Fruit fly (Drosophila melanogaster) whole organism, embryonic: ENCODE data around the gene tst.

Source experiments
- Antp ChIP-seq: fragments of 200-800 bp; sonication (Bioruptor generic); optimal IDR thresholded peaks from 3 replicates; lab custom pipeline; 2016; ENCODE audit warnings: missing biosample characterization, missing genetic modification characterization
- Blimp-1 ChIP-seq: fragments of 200-800 bp; sonication (Bioruptor generic); optimal IDR thresholded peaks from 3 replicates; lab custom pipeline; 2018; ENCODE audit warnings: missing biosample characterization, missing genetic modification characterization, mild to moderate bottlenecking, moderate library complexity, missing genetic modification reagents
- CG11247 ChIP-seq: fragments of 200-800 bp; sonication (Bioruptor generic); IDR thresholded peaks from 2 replicates; pipeline ENCODE4 v1.3.6; 2022; ENCODE audit warnings: missing biosample characterization, missing genetic modification characterization
- CG11560 ChIP-seq: fragments of 200-800 bp; sonication (Bioruptor generic); IDR thresholded peaks from 3 replicates; pipeline ENCODE4 v1.3.6; 2022; ENCODE audit warnings: missing biosample characterization, missing genetic modification characterization
- CG11695 ChIP-seq: fragments of 200-800 bp; sonication (Bioruptor generic); IDR thresholded peaks from 3 replicates; pipeline ENCODE4 v1.3.6; 2022; ENCODE audit warnings: missing biosample characterization, missing genetic modification characterization
- CG1233 ChIP-seq: fragments of 200-800 bp; sonication (Bioruptor generic); optimal IDR thresholded peaks from 4 replicates; lab custom pipeline; 2018; ENCODE audit warnings: missing biosample characterization, mild to moderate bottlenecking, missing genetic modification characterization
- CG12391 ChIP-seq: fragments of 200-800 bp; sonication (Bioruptor generic); optimal IDR thresholded peaks from 3 replicates; lab custom pipeline; 2018; ENCODE audit warnings: missing biosample characterization, mild to moderate bottlenecking, missing genetic modification characterization, moderate library complexity
- CG12659 ChIP-seq: fragments of 200-800 bp; sonication (Bioruptor generic); optimal IDR thresholded peaks from 3 replicates; lab custom pipeline; 2017; ENCODE audit warnings: mild to moderate bottlenecking, missing biosample characterization, missing genetic modification reagents, missing genetic modification characterization
- CG14710 ChIP-seq: fragments of 200-800 bp; sonication (Bioruptor generic); optimal IDR thresholded peaks from 3 replicates; lab custom pipeline; 2019; ENCODE audit warnings: missing biosample characterization, mild to moderate bottlenecking, missing genetic modification characterization, moderate library complexity
- CG15269 ChIP-seq: fragments of 200-800 bp; sonication (Bioruptor generic); optimal IDR thresholded peaks from 2 replicates; lab custom pipeline; 2018; ENCODE audit warnings: missing biosample characterization, mild to moderate bottlenecking, missing genetic modification characterization, moderate library complexity
- CG15601 ChIP-seq: fragments of 200-800 bp; sonication (Bioruptor generic); optimal IDR thresholded peaks from 3 replicates; lab custom pipeline; 2019; ENCODE audit warnings: missing biosample characterization, mild to moderate bottlenecking, missing genetic modification characterization, moderate library complexity
- CG17328 ChIP-seq: fragments of 200-800 bp; sonication (Bioruptor generic); IDR thresholded peaks from 2 replicates; pipeline ENCODE4 v1.3.6; 2022; ENCODE audit warnings: missing biosample characterization, missing genetic modification characterization
- CG17385 ChIP-seq: fragments of 200-800 bp; sonication (Bioruptor generic); optimal IDR thresholded peaks from 3 replicates; lab custom pipeline; 2018; ENCODE audit warnings: missing biosample characterization, mild to moderate bottlenecking, missing genetic modification characterization
- CG17568 ChIP-seq: fragments of 200-800 bp; sonication (Bioruptor generic); optimal IDR thresholded peaks from 2 replicates; lab custom pipeline; 2018; ENCODE audit warnings: missing biosample characterization, mild to moderate bottlenecking, missing genetic modification characterization, moderate library complexity
- CG2712 ChIP-seq: fragments of 200-800 bp; optimal IDR thresholded peaks from 3 replicates; lab custom pipeline; 2019; ENCODE audit warnings: missing biosample characterization, mild to moderate bottlenecking, missing genetic modification characterization, moderate library complexity
- CG32532 ChIP-seq: fragments of 200-800 bp; sonication (Bioruptor generic); IDR thresholded peaks from 2 replicates; pipeline ENCODE4 v1.3.6; 2022; ENCODE audit warnings: missing biosample characterization, missing genetic modification characterization
- CG42726 ChIP-seq: fragments of 200-800 bp; sonication (Bioruptor generic); IDR thresholded peaks from 2 replicates; pipeline ENCODE4 v1.3.6; 2022; ENCODE audit warnings: missing biosample characterization, missing genetic modification characterization; ENCODE audit not compliant: partially characterized antibody
- CG4424 ChIP-seq: fragments of 200-800 bp; sonication (Bioruptor generic); optimal IDR thresholded peaks from 3 replicates; lab custom pipeline; 2016; ENCODE audit warnings: missing biosample characterization, missing genetic modification characterization
- CG8290 ChIP-seq, 3 experiments: fragments of 200-800 bp; sonication (Bioruptor generic); optimal IDR thresholded peaks; 2 replicates each; lab custom pipeline; 2016 to 2019; ENCODE audit warnings: missing biosample characterization in 3 of 3, missing genetic modification characterization in 3 of 3, mild to moderate bottlenecking in 2 of 3, moderate library complexity in 1 of 3
- CG8388 ChIP-seq: fragments of 200-800 bp; sonication (Bioruptor generic); optimal IDR thresholded peaks from 2 replicates; lab custom pipeline; 2019; ENCODE audit warnings: missing biosample characterization, mild to moderate bottlenecking, missing genetic modification characterization, moderate library complexity
- CG8924 ChIP-seq: fragments of 200-800 bp; optimal IDR thresholded peaks from 3 replicates; lab custom pipeline; 2019; ENCODE audit warnings: missing biosample characterization, mild to moderate bottlenecking, missing genetic modification characterization, moderate library complexity
- CHES-1-like ChIP-seq: fragments of 200-800 bp; sonication (Bioruptor generic); optimal IDR thresholded peaks from 2 replicates; lab custom pipeline; 2016; ENCODE audit warnings: missing biosample characterization, missing genetic modification characterization
- E2f1 ChIP-seq: fragments of 200-800 bp; sonication (Bioruptor generic); IDR thresholded peaks from 2 replicates; pipeline ENCODE4 v1.3.6; 2022; ENCODE audit warnings: missing biosample characterization, missing genetic modification characterization
- E2f2 ChIP-seq: fragments of 200-800 bp; sonication (Bioruptor generic); IDR thresholded peaks from 2 replicates; pipeline ENCODE4 v1.3.6; 2022; ENCODE audit warnings: missing biosample characterization, missing genetic modification characterization
- Elba2 ChIP-seq: fragments of 200-800 bp; sonication (Bioruptor generic); optimal IDR thresholded peaks from 3 replicates; lab custom pipeline; 2016; ENCODE audit warnings: missing biosample characterization, missing genetic modification characterization
- HmgD ChIP-seq: fragments of 200-800 bp; sonication (Bioruptor generic); optimal IDR thresholded peaks from 3 replicates; lab custom pipeline; 2016; ENCODE audit warnings: missing biosample characterization, missing genetic modification characterization
- Hr51 ChIP-seq, 2 experiments: fragments of 200-800 bp; sonication (Bioruptor generic); optimal IDR thresholded peaks; 2 replicates in 1 of 2; 3 replicates in 1 of 2; lab custom pipeline; 2016 to 2018; ENCODE audit warnings: missing biosample characterization in 2 of 2, missing genetic modification characterization in 2 of 2, mild to moderate bottlenecking in 1 of 2, moderate library complexity in 1 of 2
- Hsf ChIP-seq: fragments of 200-800 bp; sonication (Bioruptor generic); optimal IDR thresholded peaks from 3 replicates; lab custom pipeline; 2016; ENCODE audit warnings: missing biosample characterization, missing genetic modification characterization
- Meics ChIP-seq: fragments of 200-800 bp; sonication (Bioruptor generic); optimal IDR thresholded peaks from 2 replicates; lab custom pipeline; 2017; ENCODE audit warnings: missing biosample characterization, mild to moderate bottlenecking, missing genetic modification characterization
- Myb ChIP-seq: fragments of 200-800 bp; sonication (Bioruptor generic); optimal IDR thresholded peaks from 2 replicates; lab custom pipeline; 2016; ENCODE audit warnings: missing biosample characterization, missing genetic modification characterization
- Nf-YB ChIP-seq: fragments of 200-800 bp; sonication (Bioruptor generic); optimal IDR thresholded peaks from 3 replicates; lab custom pipeline; 2019; ENCODE audit warnings: missing biosample characterization, mild to moderate bottlenecking, missing genetic modification characterization, moderate library complexity
- Scr ChIP-seq: fragments of 200-800 bp; sonication (Bioruptor generic); IDR thresholded peaks from 2 replicates; pipeline ENCODE4 v1.3.6; 2022; ENCODE audit warnings: missing biosample characterization, missing genetic modification characterization; ENCODE audit not compliant: partially characterized antibody
- Six4 ChIP-seq: fragments of 200-800 bp; sonication (Bioruptor generic); optimal IDR thresholded peaks from 2 replicates; lab custom pipeline; 2016; ENCODE audit warnings: missing biosample characterization, missing genetic modification characterization
- Usf ChIP-seq: fragments of 200-800 bp; sonication (Bioruptor generic); optimal IDR thresholded peaks from 2 replicates; lab custom pipeline; 2017; ENCODE audit warnings: missing genotype, missing biosample characterization, missing genetic modification characterization
- emc ChIP-seq: fragments of 200-800 bp; sonication (Bioruptor generic); optimal IDR thresholded peaks from 2 replicates; lab custom pipeline; 2016; ENCODE audit warnings: missing biosample characterization, missing genetic modification characterization
- ftz-f1 ChIP-seq: fragments of 200-800 bp; sonication (Bioruptor generic); optimal IDR thresholded peaks from 2 replicates; lab custom pipeline; 2016; ENCODE audit warnings: missing biosample characterization, missing genetic modification characterization
- gce ChIP-seq: fragments of 200-800 bp; sonication (Bioruptor generic); IDR thresholded peaks from 3 replicates; pipeline ENCODE4 v1.3.6; 2022; ENCODE audit warnings: missing biosample characterization, missing genetic modification characterization
- h ChIP-seq: fragments of >200 bp; optimal IDR thresholded peaks from 2 replicates; lab custom pipeline; 2017
- hth ChIP-seq: fragments of >200 bp; optimal IDR thresholded peaks from 2 replicates; lab custom pipeline; 2017; ENCODE audit warnings: inconsistent platforms
- insv ChIP-seq, 2 experiments: fragments of 200-800 bp; sonication (Bioruptor generic); optimal IDR thresholded peaks; 3 replicates each; lab custom pipeline; 2016 to 2018; ENCODE audit warnings: missing biosample characterization in 2 of 2, missing genetic modification characterization in 2 of 2
- ken ChIP-seq: fragments of 200-800 bp; sonication (Bioruptor generic); IDR thresholded peaks from 3 replicates; pipeline ENCODE4 v1.3.6; 2022; ENCODE audit warnings: missing biosample characterization, missing genetic modification characterization
- knrl ChIP-seq: fragments of 200-800 bp; sonication (Bioruptor generic); IDR thresholded peaks from 3 replicates; pipeline ENCODE4 v1.3.6; 2022; ENCODE audit warnings: missing biosample characterization, missing genetic modification characterization; ENCODE audit not compliant: partially characterized antibody
- lmd ChIP-seq: fragments of 200-800 bp; sonication (Bioruptor generic); IDR thresholded peaks from 2 replicates; pipeline ENCODE4 v1.3.6; 2022; ENCODE audit warnings: missing biosample characterization, missing genetic modification characterization
- mam ChIP-seq: fragments of 200-800 bp; sonication (Bioruptor generic); optimal IDR thresholded peaks from 3 replicates; lab custom pipeline; 2016; ENCODE audit warnings: missing biosample characterization, missing genetic modification characterization
- nerfin-1 ChIP-seq: fragments of 200-800 bp; sonication (Bioruptor generic); optimal IDR thresholded peaks from 3 replicates; lab custom pipeline; 2019; ENCODE audit warnings: missing biosample characterization, mild to moderate bottlenecking, missing genetic modification characterization, moderate library complexity
- odd ChIP-seq: fragments of 200-800 bp; sonication (Bioruptor generic); optimal IDR thresholded peaks from 2 replicates; lab custom pipeline; 2017; ENCODE audit warnings: missing biosample characterization, mild to moderate bottlenecking, missing genetic modification characterization
- ro ChIP-seq: fragments of 200-800 bp; sonication (Bioruptor generic); IDR thresholded peaks from 2 replicates; pipeline ENCODE4 v1.3.6; 2022; ENCODE audit warnings: missing biosample characterization, missing genetic modification characterization
- row ChIP-seq: fragments of 200-800 bp; sonication (Bioruptor generic); IDR thresholded peaks from 3 replicates; pipeline ENCODE4 v1.3.6; 2022; ENCODE audit warnings: missing biosample characterization, missing genetic modification characterization
- stwl ChIP-seq: fragments of 200-800 bp; sonication (Bioruptor generic); optimal IDR thresholded peaks from 3 replicates; lab custom pipeline; 2018; ENCODE audit warnings: missing biosample characterization, mild to moderate bottlenecking, missing genetic modification characterization, moderate library complexity
- vfl ChIP-seq: fragments of 200-800 bp; sonication (Bioruptor generic); optimal IDR thresholded peaks from 2 replicates; lab custom pipeline; 2016; ENCODE audit warnings: missing biosample characterization, missing genetic modification characterization

The tst gene

DNA sequence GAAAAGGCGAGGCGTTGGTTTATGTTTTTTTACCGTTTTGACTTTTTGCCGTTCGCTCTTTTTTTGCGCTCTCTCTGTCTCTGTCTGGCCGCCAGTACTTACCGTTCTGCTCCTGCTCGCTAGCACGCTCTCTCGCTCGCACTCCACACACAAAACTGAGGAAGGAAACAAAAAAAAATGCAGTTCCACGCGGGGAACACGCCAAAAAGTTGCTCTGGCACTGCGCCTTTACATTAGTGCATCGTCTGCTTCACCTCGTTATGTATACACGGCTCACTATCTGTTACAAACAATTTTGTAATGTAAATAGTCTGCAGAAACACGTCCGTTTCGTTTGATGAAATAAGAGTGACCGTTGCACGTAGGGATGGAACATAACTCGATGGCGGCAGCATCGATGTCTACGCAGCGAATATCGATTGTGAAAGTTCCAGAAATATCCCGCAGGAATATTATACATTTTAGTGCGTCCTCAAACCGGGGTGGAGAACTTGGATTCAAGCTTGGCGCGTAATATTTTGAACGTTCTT is 46.3 kb upstream of the tst start, which contains the start of the genes CG33111 and eIF4G2 (continued):
- TF ChIP-seq E2f1 (no peak), HmgD (GFP tag; lab: Kevin White, UChicago) (peak; percentile 43), Hr51 (GFP tag; optimal IDR thresholded peaks at IDR 0.05; lab: Kevin White, UChicago) (peak; percentile 15 to 46), Scr (GFP tag; lab: Robert Waterston, UW) (peak; percentile 75), stwl (tag; lab: Kevin White, UChicago) (peak; percentile 45), CG8388 (GFP tag; lab: Kevin White, UChicago) (no peak), E2f2 (peak; percentile 97), h (lab: Kevin White, UChicago) (no peak), Antp (GFP tag; lab: Kevin White, UChicago) (peak; percentile 41), CG17385 (GFP tag; lab: Kevin White, UChicago) (peak; percentile 35), Hsf (peak; percentile 65), Blimp-1 (GFP tag; lab: Kevin White, UChicago) (peak; percentile 21), Nf-YB (GFP tag; lab: Kevin White, UChicago) (peak; percentile 24), CG8290 (GFP tag; optimal IDR thresholded peaks at IDR 0.05; lab: Kevin White, UChicago) (peak; percentile 61), CG8290 (tag; optimal IDR thresholded peaks at IDR 0.05; lab: Kevin White, UChicago) (peak in 1 of 2 experiments; percentile 77), insv (GFP tag; optimal IDR thresholded peaks at IDR 0.05; lab: Kevin White, UChicago) (peak in 1 of 2 experiments; percentile 44), Myb (GFP tag; lab: Kevin White, UChicago) (peak; percentile 77), CG2712 (peak; percentile 55), ro (GFP tag; lab: Robert Waterston, UW) (no peak), CG15269 (peak; percentile 20), CG32532 (GFP tag; lab: Robert Waterston, UW) (peak; percentile 47), gce (GFP tag; lab: Robert Waterston, UW) (0 out of 3 replicates have a peak, but pooled peaks have one; percentile 10), ken (GFP tag; lab: Robert Waterston, UW) (peak; percentile 57; the same call in 1 of the 3 replicates), lmd (GFP tag; lab: Robert Waterston, UW) (no peak; the same call in 1 of the 2 replicates), emc (GFP tag; lab: Kevin White, UChicago) (no peak), CG11695 (GFP tag; lab: Robert Waterston, UW) (0 out of 3 replicates have a peak, but pooled peaks have one; percentile 12), odd (GFP tag; lab: Kevin White, UChicago) (peak; percentile 37), CG12391 (tag; lab: Kevin White, UChicago) (peak; percentile 50), knrl (GFP tag; lab: Robert Waterston, UW) (peak; percentile 85), Meics (GFP tag; lab: Kevin White, UChicago) (peak; percentile 4), CG42726 (peak; percentile 91), row (peak; percentile 37; the same call in 2 of the 3 replicates), CG11560 (tag; lab: Robert Waterston, UW) (peak; percentile 69; the same call in 2 of the 3 replicates), CG4424 (GFP tag; lab: Kevin White, UChicago) (peak; percentile 36), vfl (peak; percentile 58), CG1233 (GFP tag; lab: Kevin White, UChicago) (peak; percentile 34), ftz-f1 (GFP tag; lab: Kevin White, UChicago) (peak; percentile 17), hth (lab: Kevin White, UChicago) (no peak), CG12659 (GFP tag; lab: Kevin White, UChicago) (peak; percentile 68), Usf (GFP tag; lab: Kevin White, UChicago) (no peak), CHES-1-like (GFP tag; lab: Kevin White, UChicago) (peak; percentile 62), CG14710 (tag; lab: Kevin White, UChicago) (peak; percentile 81), CG17328 (GFP tag; lab: Robert Waterston, UW) (peak; percentile 36; the same call in 1 of the 2 replicates), CG11247 (GFP tag; lab: Robert Waterston, UW) (no peak), Six4 (GFP tag; lab: Kevin White, UChicago) (no peak), CG8924 (peak; percentile 60), nerfin-1 (tag; lab: Kevin White, UChicago) (peak; percentile 38), CG17568 (GFP tag; lab: Kevin White, UChicago) (peak; percentile 13), mam (GFP tag; lab: Kevin White, UChicago) (peak; percentile 51), CG15601 (tag; lab: Kevin White, UChicago) (peak; percentile 57), Elba2 (no peak)
